Fruit fly (Drosophila melanogaster) whole organism, prepupa: ENCODE results near the gene bard.

Experiments
- Eip75B ChIP-seq: fragments of 200-800 bp; sonication (Bioruptor generic); optimal IDR thresholded peaks from 3 replicates; lab custom pipeline; 2016; ENCODE audit warnings: missing biosample characterization, missing genetic modification characterization
- Hr39 ChIP-seq: fragments of 200-800 bp; sonication (Bioruptor generic); optimal IDR thresholded peaks from 2 replicates; lab custom pipeline; 2016; ENCODE audit warnings: missing biosample characterization, missing genetic modification characterization
- Sox102F ChIP-seq: fragments of 200-800 bp; sonication (Bioruptor generic); optimal IDR thresholded peaks from 2 replicates; lab custom pipeline; 2016; ENCODE audit warnings: missing biosample characterization, mild to moderate bottlenecking, missing genetic modification characterization

DNA sequence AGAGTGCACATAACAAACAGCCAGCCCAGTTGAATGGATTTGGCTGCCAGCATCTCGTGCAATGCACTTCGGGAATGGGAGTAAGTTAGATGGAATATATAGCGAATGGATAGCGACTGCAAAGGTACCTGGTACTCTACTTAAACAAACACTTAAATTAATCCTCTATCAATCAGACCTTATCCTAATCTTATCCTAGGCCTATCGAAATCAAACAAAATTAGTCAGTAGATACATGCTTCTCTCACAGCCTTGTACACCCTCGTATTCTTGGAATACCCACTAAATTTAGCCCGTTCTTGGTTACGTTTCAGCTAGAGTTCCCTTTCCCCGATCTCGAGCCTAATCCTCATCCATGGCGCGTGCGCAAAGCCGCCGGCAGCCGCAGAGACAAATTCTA is 20.3 kb upstream of the bard start:
- no peak for TF ChIP-seq Hr39 (GFP tag; lab: Kevin White, UChicago)
- TF ChIP-seq Eip75B, result no peak
- TF ChIP-seq Sox102F, result no peak
